Fruit fly (Drosophila melanogaster) whole organism, embryonic: ENCODE measurements around the gene ATPsynepsilonL.

Source experiments
- CG10274 ChIP-seq: fragments of 200-800 bp; sonication (Bioruptor generic); optimal IDR thresholded peaks from 3 replicates; lab custom pipeline; 2017; ENCODE audit warnings: missing biosample characterization, mild to moderate bottlenecking, missing genetic modification characterization
- CG13894 ChIP-seq: fragments of 200-800 bp; sonication (Bioruptor generic); optimal IDR thresholded peaks from 3 replicates; lab custom pipeline; 2018; ENCODE audit warnings: missing biosample characterization, mild to moderate bottlenecking, missing genetic modification characterization, moderate library complexity
- CG15011 ChIP-seq: fragments of 200-800 bp; sonication (Bioruptor generic); optimal IDR thresholded peaks from 3 replicates; lab custom pipeline; 2018; ENCODE audit warnings: missing biosample characterization, mild to moderate bottlenecking, missing genetic modification characterization
- CG15514 ChIP-seq: fragments of 200-800 bp; sonication (Bioruptor generic); optimal IDR thresholded peaks from 3 replicates; lab custom pipeline; 2017; ENCODE audit warnings: missing biosample characterization, missing genetic modification characterization, mild to moderate bottlenecking, moderate library complexity, missing genetic modification reagents
- CG17829 ChIP-seq: fragments of 200-800 bp; optimal IDR thresholded peaks from 2 replicates; lab custom pipeline; 2019; ENCODE audit warnings: missing biosample characterization, mild to moderate bottlenecking, missing genetic modification characterization, moderate library complexity
- CG18262 ChIP-seq: fragments of 200-800 bp; optimal IDR thresholded peaks from 3 replicates; lab custom pipeline; 2019; ENCODE audit warnings: missing biosample characterization, mild to moderate bottlenecking, missing genetic modification characterization, moderate library complexity
- CG2875 ChIP-seq: fragments of 200-800 bp; sonication (Bioruptor generic); optimal IDR thresholded peaks from 2 replicates; lab custom pipeline; 2017; ENCODE audit warnings: missing biosample characterization, mild to moderate bottlenecking, missing genetic modification characterization, missing genetic modification reagents
- CG31441 ChIP-seq: fragments of 200-800 bp; sonication (Bioruptor generic); IDR thresholded peaks from 2 replicates; pipeline ENCODE4 v1.3.6; 2022; ENCODE audit warnings: missing biosample characterization, missing genetic modification characterization
- CG3163 ChIP-seq: fragments of 200-800 bp; sonication (Bioruptor generic); optimal IDR thresholded peaks from 3 replicates; lab custom pipeline; 2016; ENCODE audit warnings: missing biosample characterization, missing genetic modification characterization
- CG3407 ChIP-seq: fragments of 200-800 bp; sonication (Bioruptor generic); optimal IDR thresholded peaks from 2 replicates; lab custom pipeline; 2018; ENCODE audit warnings: missing biosample characterization, mild to moderate bottlenecking, missing genetic modification characterization
- CG4282 ChIP-seq: fragments of 200-800 bp; sonication (Bioruptor generic); optimal IDR thresholded peaks from 2 replicates; lab custom pipeline; 2016; ENCODE audit warnings: missing biosample characterization, missing genetic modification characterization
- CG4424 ChIP-seq: fragments of 200-800 bp; sonication (Bioruptor generic); optimal IDR thresholded peaks from 3 replicates; lab custom pipeline; 2016; ENCODE audit warnings: missing biosample characterization, missing genetic modification characterization
- CG4854 ChIP-seq: fragments of 200-800 bp; sonication (Bioruptor generic); optimal IDR thresholded peaks from 2 replicates; lab custom pipeline; 2016; ENCODE audit warnings: missing biosample characterization, missing genetic modification characterization, inconsistent platforms
- CG6175 ChIP-seq: fragments of 200-800 bp; sonication (Bioruptor generic); IDR thresholded peaks from 3 replicates; pipeline ENCODE4 v1.3.6; 2022; ENCODE audit warnings: missing biosample characterization, missing genetic modification characterization
- CG6813 ChIP-seq: fragments of 200-800 bp; sonication (Bioruptor generic); optimal IDR thresholded peaks from 2 replicates; lab custom pipeline; 2017; ENCODE audit warnings: missing biosample characterization, missing genetic modification characterization, mild to moderate bottlenecking, moderate library complexity, missing genetic modification reagents
- CG8290 ChIP-seq, 3 experiments: fragments of 200-800 bp; sonication (Bioruptor generic); optimal IDR thresholded peaks; 2 replicates each; lab custom pipeline; 2016 to 2019; ENCODE audit warnings: missing biosample characterization in 3 of 3, missing genetic modification characterization in 3 of 3, mild to moderate bottlenecking in 2 of 3, moderate library complexity in 1 of 3
- CG9932 ChIP-seq: fragments of 200-800 bp; sonication (Bioruptor generic); IDR thresholded peaks from 2 replicates; pipeline ENCODE4 v1.3.6; 2022; ENCODE audit warnings: missing biosample characterization, missing genetic modification characterization
- Fer1 ChIP-seq: fragments of 200-800 bp; sonication (Bioruptor generic); optimal IDR thresholded peaks from 2 replicates; lab custom pipeline; 2017; ENCODE audit warnings: missing biosample characterization, mild to moderate bottlenecking, missing genetic modification characterization
- Fer2 ChIP-seq: fragments of 200-800 bp; sonication (Bioruptor generic); optimal IDR thresholded peaks from 2 replicates; lab custom pipeline; 2018; ENCODE audit warnings: missing biosample characterization, mild to moderate bottlenecking, missing genetic modification characterization, moderate library complexity
- Fer3 ChIP-seq: fragments of 200-800 bp; sonication (Bioruptor generic); optimal IDR thresholded peaks from 2 replicates; lab custom pipeline; 2018; ENCODE audit warnings: missing biosample characterization, mild to moderate bottlenecking, missing genetic modification characterization, moderate library complexity
- Hand ChIP-seq: fragments of 200-800 bp; sonication (Bioruptor generic); optimal IDR thresholded peaks from 2 replicates; lab custom pipeline; 2017; ENCODE audit warnings: mild to moderate bottlenecking, missing biosample characterization, missing genetic modification reagents, missing genetic modification characterization
- MTF-1 ChIP-seq: fragments of 200-800 bp; sonication (Bioruptor generic); optimal IDR thresholded peaks from 2 replicates; lab custom pipeline; 2018; ENCODE audit warnings: missing biosample characterization, mild to moderate bottlenecking, missing genetic modification characterization, borderline replicate concordance
- Mrtf ChIP-seq: fragments of 200-800 bp; sonication (Bioruptor generic); IDR thresholded peaks from 3 replicates; pipeline ENCODE4 v1.3.6; 2022; ENCODE audit warnings: missing biosample characterization, missing genetic modification characterization
- NFAT ChIP-seq: fragments of 200-800 bp; sonication (Bioruptor generic); IDR thresholded peaks from 2 replicates; pipeline ENCODE4 v1.3.6; 2022; ENCODE audit warnings: missing biosample characterization, missing genetic modification characterization
- Neu2 ChIP-seq: fragments of 200-800 bp; sonication (Bioruptor generic); optimal IDR thresholded peaks from 3 replicates; lab custom pipeline; 2016; ENCODE audit warnings: missing biosample characterization, missing genetic modification characterization, borderline replicate concordance
- Nf-YC ChIP-seq: fragments of 200-800 bp; optimal IDR thresholded peaks from 3 replicates; lab custom pipeline; 2019; ENCODE audit warnings: missing biosample characterization, mild to moderate bottlenecking, missing genetic modification characterization, moderate library complexity
- Rx ChIP-seq: fragments of 200-800 bp; sonication (Bioruptor generic); IDR thresholded peaks from 2 replicates; pipeline ENCODE4 v1.3.6; 2022; ENCODE audit warnings: missing biosample characterization, missing genetic modification characterization
- TFAM ChIP-seq: fragments of 200-800 bp; sonication (Bioruptor generic); optimal IDR thresholded peaks from 2 replicates; lab custom pipeline; 2017; ENCODE audit warnings: missing biosample characterization, missing genetic modification characterization, inconsistent platforms
- ab ChIP-seq: fragments of 200-800 bp; sonication (Bioruptor generic); optimal IDR thresholded peaks from 2 replicates; lab custom pipeline; 2016; ENCODE audit warnings: missing biosample characterization, missing genetic modification characterization
- az2 ChIP-seq: fragments of 200-800 bp; sonication (Bioruptor generic); optimal IDR thresholded peaks from 3 replicates; lab custom pipeline; 2016; ENCODE audit warnings: missing biosample characterization, missing genetic modification characterization
- cg ChIP-seq: fragments of 200-800 bp; sonication (Bioruptor generic); optimal IDR thresholded peaks from 3 replicates; lab custom pipeline; 2019; ENCODE audit warnings: missing biosample characterization, mild to moderate bottlenecking, missing genetic modification characterization, moderate library complexity
- crp ChIP-seq, 2 experiments: fragments of 200-800 bp; sonication (Bioruptor generic); optimal IDR thresholded peaks; 2 replicates in 1 of 2; 3 replicates in 1 of 2; lab custom pipeline; 2017; ENCODE audit warnings: missing biosample characterization in 2 of 2, missing genetic modification characterization in 2 of 2, mild to moderate bottlenecking in 1 of 2, moderate library complexity in 1 of 2
- cwo ChIP-seq: fragments of 200-800 bp; sonication (Bioruptor generic); optimal IDR thresholded peaks from 3 replicates; lab custom pipeline; 2017; ENCODE audit warnings: missing biosample characterization, missing genetic modification characterization, mild to moderate bottlenecking, moderate library complexity, missing genetic modification reagents
- da ChIP-seq: fragments of 200-800 bp; sonication (Bioruptor generic); optimal IDR thresholded peaks from 2 replicates; lab custom pipeline; 2016; ENCODE audit warnings: missing biosample characterization, missing genetic modification characterization
- emc ChIP-seq: fragments of 200-800 bp; sonication (Bioruptor generic); optimal IDR thresholded peaks from 2 replicates; lab custom pipeline; 2016; ENCODE audit warnings: missing biosample characterization, missing genetic modification characterization
- ems ChIP-seq: fragments of 200-800 bp; sonication (Bioruptor generic); optimal IDR thresholded peaks from 3 replicates; lab custom pipeline; 2016; ENCODE audit warnings: missing biosample characterization, missing genetic modification characterization
- en ChIP-seq: fragments of 200-800 bp; sonication (Bioruptor generic); optimal IDR thresholded peaks from 2 replicates; lab custom pipeline; 2016; ENCODE audit warnings: missing biosample characterization, missing genetic modification characterization
- fd96Cb ChIP-seq: fragments of 200-800 bp; sonication (Bioruptor generic); optimal IDR thresholded peaks from 2 replicates; lab custom pipeline; 2018; ENCODE audit warnings: missing biosample characterization, mild to moderate bottlenecking, missing genetic modification characterization, moderate library complexity
- gem ChIP-seq: fragments of 200-800 bp; sonication (Bioruptor generic); optimal IDR thresholded peaks from 2 replicates; lab custom pipeline; 2019; ENCODE audit warnings: missing biosample characterization, mild to moderate bottlenecking, missing genetic modification characterization, moderate library complexity
- nmo ChIP-seq: fragments of 200-800 bp; sonication (Bioruptor generic); optimal IDR thresholded peaks from 2 replicates; lab custom pipeline; 2018; ENCODE audit warnings: missing biosample characterization, mild to moderate bottlenecking, missing genetic modification characterization, moderate library complexity
- pho ChIP-seq: fragments of 200-800 bp; sonication (Bioruptor generic); optimal IDR thresholded peaks from 2 replicates; lab custom pipeline; 2016; ENCODE audit warnings: missing biosample characterization, missing genetic modification characterization
- ranshi ChIP-seq: fragments of 200-800 bp; sonication (Bioruptor generic); IDR thresholded peaks from 2 replicates; pipeline ENCODE4 v1.3.6; 2022; ENCODE audit warnings: missing biosample characterization, missing genetic modification characterization
- ro ChIP-seq: fragments of 200-800 bp; sonication (Bioruptor generic); IDR thresholded peaks from 2 replicates; pipeline ENCODE4 v1.3.6; 2022; ENCODE audit warnings: missing biosample characterization, missing genetic modification characterization
- row ChIP-seq: fragments of 200-800 bp; sonication (Bioruptor generic); IDR thresholded peaks from 3 replicates; pipeline ENCODE4 v1.3.6; 2022; ENCODE audit warnings: missing biosample characterization, missing genetic modification characterization
- sens ChIP-seq: fragments of 200-800 bp; sonication (Bioruptor generic); peaks from one replicate; lab custom pipeline; 2016; ENCODE audit warnings: missing biosample characterization, missing genetic modification characterization
- sug ChIP-seq: fragments of 200-800 bp; optimal IDR thresholded peaks from 2 replicates; lab custom pipeline; 2019; ENCODE audit warnings: missing biosample characterization, mild to moderate bottlenecking, missing genetic modification characterization, moderate library complexity
- tio ChIP-seq: fragments of 200-800 bp; sonication (Bioruptor generic); optimal IDR thresholded peaks from 2 replicates; lab custom pipeline; 2017; ENCODE audit warnings: missing biosample characterization, missing genetic modification characterization, inconsistent platforms
- ttk ChIP-seq: fragments of 200-800 bp; sonication (Bioruptor generic); IDR thresholded peaks from 2 replicates; pipeline ENCODE4 v2.1.2; 2022; ENCODE audit warnings: missing biosample characterization, missing genetic modification characterization
- vvl ChIP-seq: fragments of 200-800 bp; sonication (Bioruptor generic); IDR thresholded peaks from 2 replicates; pipeline ENCODE4 v1.3.6; 2022; ENCODE audit warnings: missing biosample characterization, missing genetic modification characterization

ATPsynepsilonL gene

DNA sequence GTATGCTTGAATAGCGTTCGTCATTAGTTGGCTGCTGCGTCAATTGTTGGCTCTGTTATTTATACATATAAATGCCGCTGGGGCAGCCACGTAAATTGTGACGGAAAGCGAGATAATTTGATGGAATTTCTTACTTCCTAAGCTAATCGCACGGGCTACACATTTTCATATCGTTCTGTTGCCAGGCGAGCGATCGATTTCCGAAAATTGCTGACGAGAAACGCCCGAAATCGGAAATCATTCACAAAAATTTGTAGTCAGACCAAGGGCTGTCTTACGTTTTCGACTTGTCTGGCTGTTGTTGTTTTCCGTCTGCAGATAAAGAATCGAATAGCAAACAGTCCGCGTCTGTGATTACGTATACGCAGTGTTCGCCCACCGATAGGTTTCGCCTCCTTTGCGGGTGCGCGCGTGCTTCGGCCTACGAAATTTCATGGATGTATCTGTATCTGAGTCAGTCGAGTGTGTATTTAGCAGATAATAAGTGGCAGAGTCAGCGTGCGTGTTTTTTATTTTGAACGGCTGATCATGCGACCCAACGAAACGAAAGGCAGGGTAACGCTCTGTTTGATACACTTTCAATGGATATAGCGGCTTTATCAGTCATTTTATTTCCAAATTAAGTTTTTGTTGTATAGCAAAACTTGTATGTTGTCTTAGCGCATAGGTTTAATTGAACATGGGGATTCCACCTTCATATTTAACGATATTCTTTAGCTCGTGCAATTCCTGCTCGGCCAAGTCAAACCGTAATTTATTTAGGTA lies 23.9 kb upstream of the ATPsynepsilonL start (continued):
- TF ChIP-seq CG10274 (GFP tag; lab: Kevin White, UChicago) (peak; percentile 78), CG15514 (GFP tag; lab: Kevin White, UChicago) (peak; percentile 63), CG15011 (GFP tag; lab: Kevin White, UChicago) (peak; percentile 33), CG3163 (GFP tag; lab: Kevin White, UChicago) (peak; percentile 43), CG4854 (GFP tag; lab: Kevin White, UChicago) (no peak), CG3407 (GFP tag; lab: Kevin White, UChicago) (no peak), ranshi (GFP tag; lab: Robert Waterston, UW) (peak; percentile 60; the same call in 1 of the 2 replicates), ro (GFP tag; lab: Robert Waterston, UW) (no peak), Nf-YC (tag; lab: Kevin White, UChicago) (peak; percentile 44), sug (tag; lab: Kevin White, UChicago) (peak; percentile 90), ttk (GFP tag; lab: Robert Waterston, UW) (peak; percentile 61), cg (GFP tag; lab: Kevin White, UChicago) (peak; percentile 39), row (peak; percentile 78), NFAT (peak; percentile 61), Mrtf (no peak), vvl (peak; percentile 66), az2 (GFP tag; lab: Kevin White, UChicago) (peak; percentile 36), pho (GFP tag; lab: Kevin White, UChicago) (peak; percentile 50), crp (GFP tag; optimal IDR thresholded peaks at IDR 0.05; lab: Kevin White, UChicago) (peak in 1 of 2 experiments; percentile 7), CG6813 (GFP tag; lab: Kevin White, UChicago) (peak; percentile 64), sens (GFP tag; lab: Kevin White, UChicago) (peak; percentile 91), CG2875 (GFP tag; lab: Kevin White, UChicago) (peak; percentile 5), Fer2 (tag; lab: Kevin White, UChicago) (peak; percentile 43), CG4282 (GFP tag; lab: Kevin White, UChicago) (no peak), Fer1 (GFP tag; lab: Kevin White, UChicago) (peak; percentile 76), CG31441 (GFP tag; lab: Robert Waterston, UW) (peak; percentile 68), gem (tag; lab: Kevin White, UChicago) (peak; percentile 83), CG18262 (tag; lab: Kevin White, UChicago) (peak; percentile 59), CG6175 (GFP tag; lab: Robert Waterston, UW) (peak; percentile 88), CG8290 (GFP tag; optimal IDR thresholded peaks at IDR 0.05; lab: Kevin White, UChicago) (no peak), CG8290 (tag; optimal IDR thresholded peaks at IDR 0.05; lab: Kevin White, UChicago) (peak in 1 of 2 experiments; percentile 71), da (no peak), MTF-1 (no peak), en (GFP tag; lab: Kevin White, UChicago) (peak; percentile 43), cwo (GFP tag; lab: Kevin White, UChicago) (peak; percentile 90), Fer3 (tag; lab: Kevin White, UChicago) (peak; percentile 83), emc (GFP tag; lab: Kevin White, UChicago) (peak; percentile 50), CG4424 (peak; percentile 11), CG13894 (tag; lab: Kevin White, UChicago) (peak; percentile 56), tio (no peak), CG17829 (peak; percentile 45), CG9932 (GFP tag; lab: Robert Waterston, UW) (peak; percentile 71), Neu2 (no peak), Hand (GFP tag; lab: Kevin White, UChicago) (peak; percentile 56), ab (GFP tag; lab: Kevin White, UChicago) (no peak), TFAM (no peak), fd96Cb (tag; lab: Kevin White, UChicago) (peak; percentile 58), ems (peak; percentile 42), nmo (GFP tag; lab: Kevin White, UChicago) (peak; percentile 64), Rx (GFP tag; lab: Robert Waterston, UW) (peak; percentile 61)
